Worm (Caenorhabditis elegans) whole organism, L4/young adult: ENCODE measurements around the gene T04C12.9.

ENCODE experiments used
- W03F9.2 ChIP-seq: fragments of 150-350 bp; optimal IDR thresholded peaks from 2 replicates; lab custom pipeline; 2014; ENCODE audit warnings: missing biosample characterization, missing genetic modification characterization
- dao-5 ChIP-seq: sonication (generic microtip); optimal IDR thresholded peaks from 2 replicates; lab custom pipeline; 2016; ENCODE audit warnings: missing genotype, missing genetic modification characterization, moderate library complexity, missing compliant biosample characterization
- him-1 ChIP-seq: sonication (generic microtip); optimal IDR thresholded peaks from 2 replicates; lab custom pipeline; 2016; ENCODE audit warnings: missing genotype, missing genetic modification reagents, missing genetic modification characterization, missing compliant biosample characterization

T04C12.9 gene

DNA sequence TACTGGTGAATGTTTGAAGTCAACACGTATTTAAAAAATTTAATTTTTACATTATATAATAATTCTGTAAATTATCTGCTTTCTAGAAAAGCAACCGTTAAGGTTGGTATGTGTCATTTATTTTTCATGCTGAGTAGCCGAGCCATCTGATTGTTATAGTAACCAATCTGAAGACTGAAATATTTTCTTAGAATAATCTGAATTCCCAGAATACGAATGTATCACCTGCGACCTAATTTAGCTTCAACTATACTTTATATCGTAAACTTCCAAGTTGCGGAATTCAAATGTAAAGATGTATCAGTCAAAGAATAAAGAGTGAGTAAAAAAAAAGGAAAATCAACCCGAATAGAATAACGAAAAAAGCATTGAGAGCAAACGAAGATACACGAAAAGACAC is 29.8 kb downstream of the T04C12.9 start:
- TF ChIP-seq W03F9.2 (tag; lab: Kevin White, UChicago) (no peak), him-1 (tag; lab: Kevin White, UChicago) (no peak), dao-5 (tag; lab: Kevin White, UChicago) (no peak)

DNA sequence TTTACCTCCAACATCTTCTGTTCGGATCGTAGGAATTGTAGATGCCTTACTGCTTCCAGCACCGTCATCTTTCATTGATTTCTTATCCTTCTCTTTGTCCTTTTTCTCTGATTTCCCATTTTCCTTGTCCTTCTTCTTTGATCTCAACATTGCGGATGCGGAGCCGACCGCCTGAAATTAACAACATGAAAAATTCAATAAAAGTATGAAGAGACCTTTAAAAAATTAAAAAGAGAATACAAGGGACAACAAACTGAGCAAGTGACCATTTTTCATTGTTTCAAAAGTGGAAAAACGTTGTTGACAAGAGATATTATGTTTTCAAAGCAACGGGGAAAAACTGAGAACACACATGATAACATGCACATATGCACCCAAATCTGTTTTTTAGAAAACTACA is 32.3 kb downstream of the T04C12.9 start:
- TF ChIP-seq him-1 (tag; lab: Kevin White, UChicago) (no peak), W03F9.2 (tag; lab: Kevin White, UChicago) (no peak), dao-5 (tag; lab: Kevin White, UChicago) (no peak)

DNA sequence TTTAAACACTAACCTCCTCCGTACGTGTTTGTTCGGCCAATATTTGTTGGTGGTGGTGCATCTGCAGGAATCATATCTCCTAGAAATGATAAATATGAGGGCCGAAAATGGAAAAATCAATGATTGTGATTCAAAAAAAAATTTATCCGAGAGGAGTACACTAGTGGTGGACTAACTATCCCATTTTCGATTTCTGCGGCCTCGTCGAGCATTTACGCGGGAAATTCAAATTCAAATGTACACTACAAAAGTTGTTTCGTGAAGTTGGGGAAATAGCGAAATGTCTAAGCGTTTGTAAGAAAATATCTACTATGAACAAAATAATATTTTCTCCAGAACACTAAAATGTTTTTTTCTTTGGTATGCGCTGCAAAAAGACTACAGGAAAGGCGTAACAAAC is 33.7 kb downstream of the T04C12.9 start:
- TF ChIP-seq him-1 (tag; lab: Kevin White, UChicago) (no peak), W03F9.2 (tag; lab: Kevin White, UChicago) (peak; percentile 22)

ce11 chrV:11027740-11028139 is 35.3 kb downstream of the T04C12.9 start:
- no peak for TF ChIP-seq dao-5 (tag; lab: Kevin White, UChicago)
- TF ChIP-seq him-1 (tag; lab: Kevin White, UChicago): no peak
- TF ChIP-seq W03F9.2 (tag; lab: Kevin White, UChicago): no peak

DNA sequence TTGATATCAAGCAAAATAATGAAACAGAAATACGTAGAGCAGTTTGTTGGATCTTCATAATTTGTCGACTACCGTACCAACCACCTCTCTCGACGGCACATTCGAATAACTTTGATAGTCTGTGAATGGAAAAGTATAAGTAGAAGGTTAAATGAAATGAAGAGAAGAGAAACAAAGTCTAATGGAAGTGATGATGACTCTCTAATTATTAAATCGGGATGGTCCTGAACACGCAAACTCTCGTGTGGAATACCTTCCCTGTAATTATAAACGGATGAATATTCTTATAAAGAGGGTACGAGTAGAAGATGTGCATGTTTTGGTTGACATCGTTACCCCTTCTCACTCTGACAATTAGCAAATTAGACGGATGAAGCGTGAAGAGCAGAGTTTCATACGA is 40.2 kb downstream of the T04C12.9 start, which contains the start of the genes C13G3.12 and hot-6:
TSS of gene C13G3.12 (minus strand) at position 101 of the 400 bp plus-strand sequence.
TSS of gene hot-6 (minus strand) at position 121 of the 400 bp plus-strand sequence.
- TF ChIP-seq dao-5 (tag; lab: Kevin White, UChicago) (no peak), him-1 (tag; lab: Kevin White, UChicago) (no peak), W03F9.2 (tag; lab: Kevin White, UChicago) (no peak)

- no peak for TF ChIP-seq him-1 (tag; lab: Kevin White, UChicago)
- TF ChIP-seq W03F9.2 (tag; lab: Kevin White, UChicago): no peak
- no peak for TF ChIP-seq dao-5 (tag; lab: Kevin White, UChicago)
These were observed 46.0 kb downstream of the T04C12.9 start for ce11 chrV:11016846-11017553.

DNA sequence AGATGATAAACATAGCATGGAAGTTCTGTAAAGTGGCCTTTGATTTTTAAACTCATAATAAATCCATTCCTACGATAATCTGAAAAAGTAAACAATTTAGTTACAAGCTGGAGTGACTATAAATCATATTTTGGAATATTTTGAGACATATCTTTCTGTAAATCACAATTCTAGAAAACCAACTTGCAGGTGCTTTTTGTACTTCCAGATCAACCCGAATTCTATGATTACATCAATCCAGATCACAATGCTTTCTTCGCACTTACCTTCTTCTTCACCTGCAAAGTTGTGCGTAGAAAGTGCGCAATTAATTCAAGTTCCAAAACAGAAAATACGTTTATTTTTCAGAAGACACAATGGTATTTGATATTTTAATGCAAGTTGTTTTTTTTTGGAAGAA is 48.3 kb downstream of the T04C12.9 start:
- TF ChIP-seq him-1 (tag; lab: Kevin White, UChicago) (no peak), W03F9.2 (tag; lab: Kevin White, UChicago) (no peak), dao-5 (tag; lab: Kevin White, UChicago) (no peak)

ce11 chrV:11013179-11013578 is 49.8 kb downstream of the T04C12.9 start:
- no peak for TF ChIP-seq dao-5 (tag; lab: Kevin White, UChicago)
- no peak for TF ChIP-seq him-1 (tag; lab: Kevin White, UChicago)
- TF ChIP-seq W03F9.2 (tag; lab: Kevin White, UChicago): no peak

ce11 chrV:11012419-11012818 is 50.6 kb downstream of the T04C12.9 start, which contains the start of gene C13G3.1:
Gene C13G3.1 (minus strand): TSS chrV:11012465.
- TF ChIP-seq him-1 (tag; lab: Kevin White, UChicago) (no peak), W03F9.2 (tag; lab: Kevin White, UChicago) (no peak), dao-5 (tag; lab: Kevin White, UChicago) (no peak)
